Worm (Caenorhabditis elegans): ENCODE data around the gene F58H1.8.

F58H1.8 gene

ce11 chrV:11979673-11980561 lies 45.0 kb downstream of the F58H1.8 start, which contains the start of gene snr-4 (continued):
- TF ChIP-seq aptf-3 (GFP tag; IDR thresholded peaks at IDR 0.05), result 0 out of 2 replicates have a peak, but pooled peaks have one; percentile 6
- peak; percentile 88 for TF ChIP-seq K12H6.12 (tag; optimal IDR thresholded peaks at IDR 0.05)
- TF ChIP-seq F33H1.4 (GFP tag; IDR thresholded peaks at IDR 0.05), result peak; percentile 78
- peak; percentile 58 for TF ChIP-seq somi-1 (GFP tag; optimal IDR thresholded peaks at IDR 0.05)
- no peak for TF ChIP-seq F57A8.1 (GFP tag; optimal IDR thresholded peaks at IDR 0.05)
- TF ChIP-seq unc-130 (GFP tag; optimal IDR thresholded peaks at IDR 0.05), result peak; percentile 72
- TF ChIP-seq rcor-1 (GFP tag; IDR thresholded peaks at IDR 0.05), result peak; percentile 95
- TF ChIP-seq nfya-2 (GFP tag; IDR thresholded peaks at IDR 0.05), result peak; percentile 49; the same call in 1 of the 2 replicates
- peak; percentile 60 for TF ChIP-seq Y67H2A.10 (GFP tag; conservative IDR thresholded peaks at IDR 0.05)
- peak; percentile 48 for TF ChIP-seq T07F8.4 (tag; optimal IDR thresholded peaks at IDR 0.05)
- TF ChIP-seq pbrm-1 (GFP tag; IDR thresholded peaks at IDR 0.05), result peak; percentile 99
- TF ChIP-seq Y95B8A.8 (GFP tag; IDR thresholded peaks at IDR 0.05), result no peak
- peak; percentile 26 for TF ChIP-seq ets-4 (GFP tag; optimal IDR thresholded peaks at IDR 0.05)
- TF ChIP-seq F55B11.4 (tag; optimal IDR thresholded peaks at IDR 0.05; ENCODE audit: borderline replicate concordance, insufficient read depth), result no peak
- TF ChIP-seq nhr-120 (GFP tag; IDR thresholded peaks at IDR 0.05), result no peak
- peak; percentile 81 for TF ChIP-seq atf-7 (tag; optimal IDR thresholded peaks at IDR 0.05)
- peak; percentile 97 for TF ChIP-seq B0336.3 (GFP tag; IDR thresholded peaks at IDR 0.05)
- peak; percentile 85 for TF ChIP-seq ceh-100 (GFP tag; IDR thresholded peaks at IDR 0.05)
- peak; percentile 44 for TF ChIP-seq dpl-1 (GFP tag; optimal IDR thresholded peaks at IDR 0.05)
- peak; percentile 75 for TF ChIP-seq nhr-80 (tag; optimal IDR thresholded peaks at IDR 0.05)
- TF ChIP-seq nhr-90 (tag; optimal IDR thresholded peaks at IDR 0.05), result peak; percentile 61
- TF ChIP-seq snpc-1.3 (tag; optimal IDR thresholded peaks at IDR 0.05; ENCODE audit: insufficient read depth), result peak; percentile 94
- TF ChIP-seq hsf-1 (GFP tag; IDR thresholded peaks at IDR 0.05), result peak; percentile 53
- TF ChIP-seq mel-28 (tag; optimal IDR thresholded peaks at IDR 0.05; ENCODE audit: borderline replicate concordance), result peak; percentile 25
- no peak for TF ChIP-seq cebp-1 (GFP tag; IDR thresholded peaks at IDR 0.05)
- peak; percentile 86 for TF ChIP-seq cebp-1 (tag; optimal IDR thresholded peaks at IDR 0.05)
- peak; percentile 86 for TF ChIP-seq hrde-1 (tag; optimal IDR thresholded peaks at IDR 0.05; ENCODE audit: borderline replicate concordance)
- peak; percentile 81 for TF ChIP-seq lsl-1 (GFP tag; optimal IDR thresholded peaks at IDR 0.05)
- TF ChIP-seq C06A6.2 (GFP tag; conservative IDR thresholded peaks at IDR 0.05), result peak; percentile 88
- peak; percentile 67 for TF ChIP-seq athp-1 (tag; optimal IDR thresholded peaks at IDR 0.05)
- peak; percentile 93 for TF ChIP-seq attf-6 (GFP tag; IDR thresholded peaks at IDR 0.05)
- TF ChIP-seq C17E4.6 (GFP tag; IDR thresholded peaks at IDR 0.05), result peak; percentile 97
- TF ChIP-seq let-607 (tag; optimal IDR thresholded peaks at IDR 0.05), result peak; percentile 63 to 68
- no peak for TF ChIP-seq nhr-179 (tag; optimal IDR thresholded peaks at IDR 0.05)
- no peak for TF ChIP-seq sea-2 (GFP tag; IDR thresholded peaks at IDR 0.05)
- TF ChIP-seq snpc-3.4 (tag; optimal IDR thresholded peaks at IDR 0.05), result peak; percentile 97
- TF ChIP-seq sdz-38 (tag; optimal IDR thresholded peaks at IDR 0.05), result no peak
- TF ChIP-seq ceh-79 (tag; optimal IDR thresholded peaks at IDR 0.05), result no peak
- TF ChIP-seq egrh-3 (GFP tag; IDR thresholded peaks at IDR 0.05), result peak; percentile 53; the same call in 1 of the 2 replicates
- peak; percentile 78 for TF ChIP-seq F52B5.7 (tag; optimal IDR thresholded peaks at IDR 0.05)
- TF ChIP-seq snpc-4 (GFP tag; optimal IDR thresholded peaks at IDR 0.05), result peak; percentile 99
- TF ChIP-seq snpc-4 (tag; optimal IDR thresholded peaks at IDR 0.05), result peak; percentile 99 to 100 (median 99)
- peak; percentile 98 for TF ChIP-seq dox-1 (GFP tag; IDR thresholded peaks at IDR 0.05)
- TF ChIP-seq F22D6.2 (tag; optimal IDR thresholded peaks at IDR 0.05), result peak; percentile 49
